Worm (Caenorhabditis elegans): ENCODE data around the gene K09G1.1.

- TF ChIP-seq T22C8.4 (GFP tag; IDR thresholded peaks at IDR 0.05): no peak
- no peak for TF ChIP-seq flt-1 (GFP tag; IDR thresholded peaks at IDR 0.05)
- no peak for TF ChIP-seq med-1 (GFP tag; optimal IDR thresholded peaks at IDR 0.05; ENCODE audit: insufficient read depth)
- no peak for TF ChIP-seq ztf-29 (GFP tag; IDR thresholded peaks at IDR 0.05)
These were observed 13.1 kb upstream of the K09G1.1 start, which contains the start of gene F25B3.5 for ce11 chrV:9570197-9570596.

Measured in whole organism, midembryonic.